Worm (Caenorhabditis elegans) whole organism, late embryonic: Measurements from ENCODE around the gene T25C12.3.

Experiments used
- C08G9.2 ChIP-seq: sonication (generic microtip); optimal IDR thresholded peaks from 2 replicates; lab custom pipeline; 2016; ENCODE audit warnings: mild to moderate bottlenecking, missing genetic modification characterization, moderate library complexity, missing compliant biosample characterization
- C38D4.7 ChIP-seq: fragments of 200-800 bp; sonication (Bioruptor generic); optimal IDR thresholded peaks from 2 replicates; lab custom pipeline; 2018; ENCODE audit warnings: mild to moderate bottlenecking, missing genetic modification characterization, moderate library complexity, missing compliant biosample characterization
- K09A11.1 ChIP-seq: sonication (generic microtip); optimal IDR thresholded peaks from 2 replicates; lab custom pipeline; 2017; ENCODE audit warnings: antibody characterized with exemption, mild to moderate bottlenecking, missing genetic modification characterization, missing compliant biosample characterization; ENCODE audit not compliant: insufficient read depth
- Y22D7AL.16 ChIP-seq: sonication (generic microtip); optimal IDR thresholded peaks from 2 replicates; lab custom pipeline; 2016; ENCODE audit warnings: missing genetic modification characterization, missing compliant biosample characterization
- ceh-14 ChIP-seq: sonication (generic microtip); optimal IDR thresholded peaks from 2 replicates; lab custom pipeline; 2016; ENCODE audit warnings: missing genotype, missing genetic modification characterization, missing compliant biosample characterization
- ceh-18 ChIP-seq: sonication (generic microtip); optimal IDR thresholded peaks from 2 replicates; lab custom pipeline; 2016; ENCODE audit warnings: missing genetic modification characterization, missing compliant biosample characterization
- ceh-2 ChIP-seq: sonication (generic microtip); optimal IDR thresholded peaks from 2 replicates; lab custom pipeline; 2016; ENCODE audit warnings: missing genotype, missing genetic modification characterization, missing compliant biosample characterization
- ceh-22 ChIP-seq: sonication (generic microtip); optimal IDR thresholded peaks from 2 replicates; lab custom pipeline; 2017; ENCODE audit warnings: missing biosample characterization, missing genetic modification characterization
- ceh-30 ChIP-seq: fragments of 150-350 bp; optimal IDR thresholded peaks from 2 replicates; lab custom pipeline; 2014; ENCODE audit warnings: missing biosample characterization, missing genetic modification characterization
- ceh-31 ChIP-seq: sonication (generic microtip); optimal IDR thresholded peaks from 2 replicates; lab custom pipeline; 2016; ENCODE audit warnings: missing genetic modification characterization, missing compliant biosample characterization
- ceh-34 ChIP-seq: sonication (generic microtip); optimal IDR thresholded peaks from 2 replicates; lab custom pipeline; 2016; ENCODE audit warnings: mild to moderate bottlenecking, missing genetic modification characterization, missing compliant biosample characterization
- ceh-48 ChIP-seq: sonication (generic microtip); optimal IDR thresholded peaks from 2 replicates; lab custom pipeline; 2016; ENCODE audit warnings: missing genetic modification characterization, inconsistent platforms, missing compliant biosample characterization
- che-1 ChIP-seq: sonication (generic microtip); optimal IDR thresholded peaks from 2 replicates; lab custom pipeline; 2016; ENCODE audit warnings: mild to moderate bottlenecking, missing genetic modification characterization, missing compliant biosample characterization
- elt-2 ChIP-seq: sonication (generic microtip); optimal IDR thresholded peaks from 2 replicates; lab custom pipeline; 2016; ENCODE audit warnings: missing genetic modification reagents, missing genetic modification characterization, missing compliant biosample characterization
- ets-4 ChIP-seq: sonication (generic microtip); optimal IDR thresholded peaks from 2 replicates; lab custom pipeline; 2016; ENCODE audit warnings: missing genetic modification characterization, missing compliant biosample characterization
- eyg-1 ChIP-seq: sonication (generic microtip); optimal IDR thresholded peaks from 2 replicates; lab custom pipeline; 2016; ENCODE audit warnings: missing genotype, missing genetic modification characterization, missing compliant biosample characterization
- fax-1 ChIP-seq: sonication (generic microtip); optimal IDR thresholded peaks from 2 replicates; lab custom pipeline; 2016; ENCODE audit warnings: missing genotype, missing genetic modification characterization, missing compliant biosample characterization
- fkh-6 ChIP-seq: sonication (generic microtip); optimal IDR thresholded peaks from 2 replicates; lab custom pipeline; 2016; ENCODE audit warnings: missing genetic modification characterization, missing compliant biosample characterization
- gmeb-2 ChIP-seq: sonication (generic microtip); optimal IDR thresholded peaks from 2 replicates; lab custom pipeline; 2016; ENCODE audit warnings: missing genetic modification characterization, inconsistent platforms, missing compliant biosample characterization
- hlh-13 ChIP-seq: fragments of 200-800 bp; sonication (Bioruptor generic); optimal IDR thresholded peaks from 2 replicates; lab custom pipeline; 2018; ENCODE audit warnings: mild to moderate bottlenecking, missing genetic modification characterization, missing compliant biosample characterization
- hlh-15 ChIP-seq: sonication (generic microtip); optimal IDR thresholded peaks from 2 replicates; lab custom pipeline; 2016; ENCODE audit warnings: missing genetic modification characterization, missing compliant biosample characterization
- hlh-30 ChIP-seq: sonication (generic microtip); optimal IDR thresholded peaks from 2 replicates; lab custom pipeline; 2017; ENCODE audit warnings: antibody characterized with exemption, missing genetic modification characterization, missing compliant biosample characterization; ENCODE audit not compliant: insufficient read depth
- lin-11 ChIP-seq: fragments of 200-800 bp; sonication (Bioruptor generic); optimal IDR thresholded peaks from 2 replicates; lab custom pipeline; 2018; ENCODE audit warnings: mild to moderate bottlenecking, missing genetic modification characterization, missing compliant biosample characterization
- madf-2 ChIP-seq: sonication (generic microtip); optimal IDR thresholded peaks from 2 replicates; lab custom pipeline; 2017; ENCODE audit warnings: missing genetic modification characterization, missing compliant biosample characterization
- nfya-1 ChIP-seq: sonication (generic microtip); optimal IDR thresholded peaks from 2 replicates; lab custom pipeline; 2017; ENCODE audit warnings: missing genetic modification characterization, mild to moderate bottlenecking, missing compliant biosample characterization, antibody characterized with exemption, moderate library complexity
- nhr-11 ChIP-seq: fragments of 150-350 bp; optimal IDR thresholded peaks from 2 replicates; lab custom pipeline; 2014; ENCODE audit warnings: missing biosample characterization, missing genetic modification characterization
- odd-2 ChIP-seq: sonication (generic microtip); optimal IDR thresholded peaks from 2 replicates; lab custom pipeline; 2017; ENCODE audit warnings: antibody characterized with exemption, mild to moderate bottlenecking, missing genetic modification characterization, missing compliant biosample characterization
- ref-2 ChIP-seq: sonication (generic microtip); optimal IDR thresholded peaks from 2 replicates; lab custom pipeline; 2016; ENCODE audit warnings: missing genetic modification characterization, missing compliant biosample characterization
- rnt-1 ChIP-seq: sonication (generic microtip); optimal IDR thresholded peaks from 2 replicates; lab custom pipeline; 2016; ENCODE audit warnings: missing genetic modification characterization, missing compliant biosample characterization
- sdc-2 ChIP-seq: sonication (generic microtip); optimal IDR thresholded peaks from 2 replicates; lab custom pipeline; 2016; ENCODE audit warnings: missing genotype, missing genetic modification characterization, missing compliant biosample characterization
- sox-2 ChIP-seq: fragments of 200-800 bp; sonication (Bioruptor generic); IDR thresholded peaks from 2 replicates; pipeline ENCODE4 v1.3.6; 2022; ENCODE audit warnings: missing genetic modification reagents, missing genetic modification characterization, missing compliant biosample characterization
- syd-9 ChIP-seq: sonication (generic microtip); optimal IDR thresholded peaks from 2 replicates; lab custom pipeline; 2016; ENCODE audit warnings: mild to moderate bottlenecking, missing genetic modification characterization, moderate library complexity, missing compliant biosample characterization
- tbx-2 ChIP-seq: sonication (generic microtip); optimal IDR thresholded peaks from 2 replicates; lab custom pipeline; 2016; ENCODE audit warnings: missing genetic modification characterization, missing compliant biosample characterization
- tbx-7 ChIP-seq: sonication (generic microtip); optimal IDR thresholded peaks from 2 replicates; lab custom pipeline; 2016; ENCODE audit warnings: missing genotype, missing genetic modification characterization, missing compliant biosample characterization
- unc-55 ChIP-seq: sonication (generic microtip); optimal IDR thresholded peaks from 2 replicates; lab custom pipeline; 2017; ENCODE audit warnings: missing biosample characterization, missing genetic modification reagents, missing genetic modification characterization
- unc-86 ChIP-seq: sonication (generic microtip); optimal IDR thresholded peaks from 2 replicates; lab custom pipeline; 2016; ENCODE audit warnings: missing genetic modification characterization, missing compliant biosample characterization
- ztf-16 ChIP-seq: sonication (generic microtip); optimal IDR thresholded peaks from 2 replicates; lab custom pipeline; 2017; ENCODE audit warnings: missing genetic modification characterization, missing compliant biosample characterization

The T25C12.3 gene

DNA sequence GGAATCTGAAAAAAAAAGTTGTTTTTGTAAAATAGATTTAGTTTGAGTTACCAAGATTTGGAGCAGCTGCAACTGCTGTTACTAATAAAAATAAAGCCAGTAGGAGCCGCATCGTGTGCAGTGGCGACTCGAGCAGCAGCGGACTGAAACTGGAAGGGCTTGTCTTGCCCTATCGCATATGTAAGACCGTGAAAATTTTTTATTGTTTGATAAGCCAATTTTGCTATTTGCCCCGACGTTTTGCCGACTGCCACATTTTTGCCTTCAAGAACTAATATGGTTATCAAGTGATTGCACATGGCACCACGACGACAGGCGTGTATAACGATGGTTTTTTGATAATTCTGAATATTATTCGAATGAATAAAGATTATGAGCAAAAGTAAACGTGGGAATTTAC lies at the start of gene T25C12.3:
Gene T25C12.3, minus strand, starts transcription at position 262 of the 400 bp plus-strand sequence.
- no peak for TF ChIP-seq lin-11 (tag; lab: Kevin White, UChicago)
- TF ChIP-seq sox-2, result no peak
- TF ChIP-seq ceh-30 (tag; lab: Kevin White, UChicago), result no peak
- TF ChIP-seq ceh-48 (tag; lab: Kevin White, UChicago), result no peak
- TF ChIP-seq gmeb-2 (tag; lab: Kevin White, UChicago), result no peak

DNA sequence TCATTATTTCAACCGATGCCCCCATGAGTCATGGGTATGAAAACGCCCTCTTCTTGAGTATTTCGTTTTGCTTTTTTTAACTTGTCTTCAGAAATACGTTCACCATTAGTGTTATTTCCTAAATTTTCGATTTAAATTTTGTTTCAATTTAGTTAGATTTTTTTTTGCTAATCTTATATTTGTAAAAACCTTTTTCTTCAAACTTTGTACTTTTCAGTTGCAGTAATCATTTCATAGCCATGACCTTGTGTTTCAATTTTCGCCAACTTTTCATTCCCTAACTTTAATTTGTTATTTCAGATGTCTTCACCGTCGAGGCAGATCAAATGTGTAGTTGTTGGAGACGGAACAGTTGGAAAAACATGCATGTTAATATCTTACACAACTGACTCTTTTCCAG lies 48.5 kb upstream of the T25C12.3 start, which contains the start of gene mig-2:
Gene mig-2, plus strand, starts transcription at position 301 of the 400 bp plus-strand sequence.
- no peak for TF ChIP-seq tbx-7 (tag; lab: Kevin White, UChicago)
- TF ChIP-seq fkh-6 (tag; lab: Kevin White, UChicago), result no peak
- no peak for TF ChIP-seq K09A11.1
- no peak for TF ChIP-seq fax-1 (tag; lab: Kevin White, UChicago)
- no peak for TF ChIP-seq nfya-1 (tag; lab: Kevin White, UChicago)
- TF ChIP-seq ztf-16 (tag; lab: Kevin White, UChicago), result no peak
- no peak for TF ChIP-seq ceh-14 (tag; lab: Kevin White, UChicago)
- no peak for TF ChIP-seq Y22D7AL.16 (tag; lab: Kevin White, UChicago)
- no peak for TF ChIP-seq ceh-48 (tag; lab: Kevin White, UChicago)
- no peak for TF ChIP-seq odd-2 (tag; lab: Kevin White, UChicago)
- TF ChIP-seq hlh-30 (tag; lab: Kevin White, UChicago), result no peak
- no peak for TF ChIP-seq C08G9.2 (tag; lab: Kevin White, UChicago)
- no peak for TF ChIP-seq ceh-34 (tag; lab: Kevin White, UChicago)
- TF ChIP-seq che-1, result no peak
- TF ChIP-seq hlh-13 (GFP tag; lab: Kevin White, UChicago), result no peak

DNA sequence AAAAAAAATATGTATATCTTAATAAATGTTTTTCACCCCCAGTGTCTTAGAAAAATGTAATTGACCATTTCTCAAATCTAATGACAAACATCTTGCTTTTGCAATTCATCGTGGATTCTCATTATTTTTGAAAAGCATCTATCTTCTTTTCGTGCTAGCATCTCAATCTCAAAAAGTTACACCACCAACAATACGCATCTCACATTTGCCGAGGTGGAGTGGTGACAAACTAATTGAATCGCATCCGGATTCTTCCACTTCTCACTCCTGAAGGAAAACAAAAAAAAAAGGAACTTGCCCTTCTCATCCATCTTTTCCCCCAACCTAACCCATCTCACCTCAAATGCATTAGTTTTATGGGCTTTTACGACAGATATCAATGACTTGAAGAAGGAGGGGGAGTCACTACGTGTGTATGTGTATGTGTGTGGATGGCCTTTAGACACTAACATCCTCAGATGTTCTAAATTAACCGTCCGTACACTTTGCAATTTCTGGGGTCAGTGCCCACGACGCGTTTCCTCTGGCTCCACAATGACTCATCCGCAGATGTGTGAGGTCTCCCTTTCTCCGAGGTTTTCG lies 47.7 kb upstream of the T25C12.3 start:
- TF ChIP-seq tbx-2 (tag; lab: Kevin White, UChicago) (no peak), hlh-30 (tag; lab: Kevin White, UChicago) (no peak), hlh-13 (GFP tag; lab: Kevin White, UChicago) (no peak)

DNA sequence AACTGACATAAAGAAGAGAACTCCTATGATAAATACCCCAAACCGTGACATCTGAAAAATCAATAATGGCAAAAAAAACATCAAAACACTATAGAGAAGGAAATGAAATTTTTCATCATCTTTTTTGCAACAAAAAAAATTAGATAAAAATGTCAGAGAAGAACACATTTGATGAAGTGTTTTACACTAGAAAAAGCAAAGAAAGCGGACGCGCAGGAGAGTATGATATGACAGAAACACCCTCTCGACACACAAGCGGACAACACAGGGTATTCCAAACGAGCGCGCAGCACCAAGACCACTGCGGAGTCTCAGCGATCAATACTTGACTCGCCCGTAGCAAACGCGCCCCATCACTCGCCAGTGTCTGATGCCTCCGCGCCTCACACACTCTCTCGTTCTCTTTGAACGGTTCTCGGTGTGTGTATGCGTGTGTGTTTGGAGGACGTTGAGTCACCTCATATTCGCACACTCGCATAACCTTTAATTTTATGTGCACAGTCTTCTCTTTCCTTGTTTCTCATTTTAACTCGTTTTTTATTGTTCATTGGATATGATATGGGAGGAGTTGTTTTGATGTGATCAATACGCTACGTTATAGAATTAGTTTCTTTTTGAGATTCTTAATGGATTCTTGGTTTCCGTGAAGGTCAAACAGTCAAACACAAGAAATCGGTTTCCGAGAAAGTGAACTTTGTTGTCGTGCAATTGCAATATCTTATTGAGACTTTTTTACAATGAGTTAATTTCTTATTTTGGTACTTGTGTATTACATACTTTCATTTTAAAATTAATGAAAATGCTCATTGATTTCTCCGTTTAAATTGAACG lies 46.9 kb upstream of the T25C12.3 start, which contains the start of gene selt-1.1:
Gene selt-1.1, minus strand, starts transcription at position 51 of the 831 bp plus-strand sequence.
- TF ChIP-seq ets-4 (tag; lab: Kevin White, UChicago) (no peak), syd-9 (peak; percentile 8), elt-2 (tag; lab: Kevin White, UChicago) (peak; percentile 51), C08G9.2 (tag; lab: Kevin White, UChicago) (no peak), fax-1 (tag; lab: Kevin White, UChicago) (peak; percentile 32), ceh-31 (tag; lab: Kevin White, UChicago) (peak; percentile 85), ceh-34 (tag; lab: Kevin White, UChicago) (peak; percentile 49), C38D4.7 (GFP tag; lab: Kevin White, UChicago) (no peak), madf-2 (tag; lab: Kevin White, UChicago) (peak; percentile 13), sox-2 (no peak), ceh-18 (tag; lab: Kevin White, UChicago) (peak; percentile 13), tbx-2 (tag; lab: Kevin White, UChicago) (peak; percentile 67), unc-86 (tag; lab: Kevin White, UChicago) (no peak), nfya-1 (tag; lab: Kevin White, UChicago) (peak; percentile 57), ceh-2 (tag; lab: Kevin White, UChicago) (peak; percentile 5), hlh-15 (tag; lab: Kevin White, UChicago) (no peak), rnt-1 (tag; lab: Kevin White, UChicago) (peak; percentile 43), ref-2 (tag; lab: Kevin White, UChicago) (peak; percentile 64), ceh-22 (tag; lab: Kevin White, UChicago) (peak; percentile 54), ceh-48 (tag; lab: Kevin White, UChicago) (peak; percentile 83), sdc-2 (tag; lab: Kevin White, UChicago) (no peak), eyg-1 (peak; percentile 2), nhr-11 (tag; lab: Kevin White, UChicago) (no peak), hlh-30 (tag; lab: Kevin White, UChicago) (peak; percentile 24), unc-55 (peak; percentile 45)
